Fruit fly (Drosophila melanogaster): ENCODE results near the gene CG9377.

The CG9377 gene

dm6 chr2L:13373435-13374242 lies 12.3 kb upstream of the CG9377 start, which contains the start of the genes Bdp1 and CG6565 (continued):
- TF ChIP-seq HLHmδ (GFP tag; optimal IDR thresholded peaks at IDR 0.05) (no peak), Mes4 (GFP tag; optimal IDR thresholded peaks at IDR 0.05) (peak; percentile 97), pan (optimal IDR thresholded peaks at IDR 0.05) (no peak), pan (GFP tag; optimal IDR thresholded peaks at IDR 0.05 in 1 of 2, IDR thresholded peaks at IDR 0.05 in 1 of 2) (peak in 1 of 2 experiments; percentile 92), gce (GFP tag; IDR thresholded peaks at IDR 0.05) (peak; percentile 76), crol (GFP tag; IDR thresholded peaks at IDR 0.05) (peak; percentile 94), CG5245 (GFP tag; optimal IDR thresholded peaks at IDR 0.05) (peak; percentile 97), CG12659 (GFP tag; optimal IDR thresholded peaks at IDR 0.05) (peak; percentile 98), gsb-n (tag; optimal IDR thresholded peaks at IDR 0.05) (peak; percentile 96), CG7745 (tag; optimal IDR thresholded peaks at IDR 0.05) (no peak), CG32532 (GFP tag; IDR thresholded peaks at IDR 0.05) (peak; percentile 95), az2 (GFP tag; optimal IDR thresholded peaks at IDR 0.05) (peak; percentile 98), Fer2 (tag; optimal IDR thresholded peaks at IDR 0.05) (peak; percentile 93), ro (GFP tag; IDR thresholded peaks at IDR 0.05) (peak; percentile 90), dmrt99B (tag; optimal IDR thresholded peaks at IDR 0.05) (peak; percentile 95), chn (GFP tag; optimal IDR thresholded peaks at IDR 0.05) (peak; percentile 99), CG8924 (tag; optimal IDR thresholded peaks at IDR 0.05) (peak; percentile 95), Blimp-1 (GFP tag; optimal IDR thresholded peaks at IDR 0.05) (peak; percentile 92), Nf-YA (GFP tag; IDR thresholded peaks at IDR 0.05) (peak; percentile 80), Drgx (GFP tag; IDR thresholded peaks at IDR 0.05) (peak; percentile 92), CHES-1-like (GFP tag; optimal IDR thresholded peaks at IDR 0.05) (peak; percentile 98), HmgZ (tag; optimal IDR thresholded peaks at IDR 0.05) (peak; percentile 97), CoRest (tag; optimal IDR thresholded peaks at IDR 0.05) (peak; percentile 99), cg (GFP tag; optimal IDR thresholded peaks at IDR 0.05) (no peak), Neu2 (GFP tag; optimal IDR thresholded peaks at IDR 0.05; ENCODE audit: borderline replicate concordance) (peak; percentile 96), CG12744 (GFP tag; optimal IDR thresholded peaks at IDR 0.05) (peak; percentile 98), abd-A (tag; optimal IDR thresholded peaks at IDR 0.05) (no peak), CG10565 (GFP tag; optimal IDR thresholded peaks at IDR 0.05) (peak; percentile 94), CG17829 (tag; optimal IDR thresholded peaks at IDR 0.05) (peak; percentile 91), CG11696 (GFP tag; IDR thresholded peaks at IDR 0.05) (peak; percentile 57), sqz (GFP tag; optimal IDR thresholded peaks at IDR 0.05) (peak; percentile 92), sc (optimal IDR thresholded peaks at IDR 0.05) (no peak), sc (GFP tag; optimal IDR thresholded peaks at IDR 0.05) (peak; percentile 97), Taf1 (GFP tag; IDR thresholded peaks at IDR 0.05) (peak; percentile 90), CG2678 (tag; optimal IDR thresholded peaks at IDR 0.05) (peak; percentile 97), YL-1 (GFP tag; optimal IDR thresholded peaks at IDR 0.05) (peak; percentile 94), lbe (GFP tag; optimal IDR thresholded peaks at IDR 0.05) (peak; percentile 91), ftz-f1 (GFP tag; optimal IDR thresholded peaks at IDR 0.05) (peak; percentile 52), CG18619 (GFP tag; optimal IDR thresholded peaks at IDR 0.05) (peak; percentile 97), D19A (tag; optimal IDR thresholded peaks at IDR 0.05) (peak; percentile 86), CG3995 (GFP tag; optimal IDR thresholded peaks at IDR 0.05) (peak; percentile 95), Lhr (GFP tag; optimal IDR thresholded peaks at IDR 0.05) (peak; percentile 93), cwo (GFP tag; optimal IDR thresholded peaks at IDR 0.05) (peak; percentile 92), CG31365 (tag; optimal IDR thresholded peaks at IDR 0.05) (peak; percentile 31), sisA (GFP tag; IDR thresholded peaks at IDR 0.05) (peak; percentile 97), CG33213 (GFP tag; optimal IDR thresholded peaks at IDR 0.05) (peak; percentile 98), CG12155 (GFP tag; optimal IDR thresholded peaks at IDR 0.05) (peak; percentile 97), CG13287 (GFP tag; IDR thresholded peaks at IDR 0.05; ENCODE audit: partially characterized antibody) (peak; percentile 44; the same call in 1 of the 2 replicates), ap (GFP tag; IDR thresholded peaks at IDR 0.05) (peak; percentile 87)

Measured in whole organism, embryonic.